Fruit fly (Drosophila melanogaster) whole organism, embryonic: ENCODE data around the gene Reck.

Experiments used
- CG15479 ChIP-seq: fragments of 200-800 bp; sonication (Bioruptor generic); optimal IDR thresholded peaks from 3 replicates; lab custom pipeline; 2019; ENCODE audit warnings: missing biosample characterization, mild to moderate bottlenecking, missing genetic modification characterization, moderate library complexity
- CG16813 ChIP-seq: fragments of 200-800 bp; sonication (Bioruptor generic); IDR thresholded peaks from 3 replicates; pipeline ENCODE4 v1.3.6; 2022; ENCODE audit warnings: missing biosample characterization, missing genetic modification characterization; ENCODE audit not compliant: partially characterized antibody
- CG2199 ChIP-seq: fragments of 200-800 bp; sonication (Bioruptor generic); IDR thresholded peaks from 3 replicates; pipeline ENCODE4 v1.3.6; 2022; ENCODE audit warnings: missing biosample characterization, missing genetic modification characterization
- CG32772 ChIP-seq: fragments of 200-800 bp; sonication (Bioruptor generic); IDR thresholded peaks from 2 replicates; pipeline ENCODE4 v1.3.6; 2022; ENCODE audit warnings: missing biosample characterization, missing genetic modification characterization
- CG34422 ChIP-seq: fragments of 200-800 bp; sonication (Bioruptor generic); IDR thresholded peaks from 3 replicates; pipeline ENCODE4 v1.3.6; 2022; ENCODE audit warnings: missing biosample characterization, missing genetic modification characterization
- CG3995 ChIP-seq: fragments of 200-800 bp; sonication (Bioruptor generic); optimal IDR thresholded peaks from 3 replicates; lab custom pipeline; 2016; ENCODE audit warnings: missing biosample characterization, missing genetic modification characterization
- CG5245 ChIP-seq: fragments of 200-800 bp; sonication (Bioruptor generic); optimal IDR thresholded peaks from 3 replicates; lab custom pipeline; 2016; ENCODE audit warnings: missing biosample characterization, missing genetic modification characterization
- CG7372 ChIP-seq: fragments of 200-800 bp; sonication (Bioruptor generic); IDR thresholded peaks from 2 replicates; pipeline ENCODE4 v1.3.6; 2022; ENCODE audit warnings: missing biosample characterization, missing genetic modification characterization
- CG7928 ChIP-seq: fragments of 200-800 bp; sonication (Bioruptor generic); optimal IDR thresholded peaks from 2 replicates; lab custom pipeline; 2017; ENCODE audit warnings: missing biosample characterization, mild to moderate bottlenecking, missing genetic modification characterization
- CG9932 ChIP-seq: fragments of 200-800 bp; sonication (Bioruptor generic); IDR thresholded peaks from 2 replicates; pipeline ENCODE4 v1.3.6; 2022; ENCODE audit warnings: missing biosample characterization, missing genetic modification characterization
- CkIIα-i1 ChIP-seq: fragments of 200-800 bp; sonication (Bioruptor generic); IDR thresholded peaks from 2 replicates; pipeline ENCODE4 v1.3.6; 2022; ENCODE audit warnings: missing biosample characterization, missing genetic modification characterization
- D ChIP-seq, 2 experiments: fragments of 200-800 bp in 1 of 2; fragments of >200 bp in 1 of 2; sonication (Bioruptor generic) in 1 of 2; optimal IDR thresholded peaks; 2 replicates in 1 of 2; 3 replicates in 1 of 2; lab custom pipeline; 2017; ENCODE audit warnings: mild to moderate bottlenecking in 1 of 2, missing biosample characterization in 1 of 2, missing genetic modification characterization in 1 of 2, missing genetic modification reagents in 1 of 2
- Dfd ChIP-seq, 2 experiments: fragments of >200 bp; optimal IDR thresholded peaks; 2 replicates each; lab custom pipeline; 2017; ENCODE audit warnings: missing biosample characterization in 2 of 2, missing genetic modification characterization in 2 of 2
- Doc2 ChIP-seq: fragments of 200-800 bp; sonication (Bioruptor generic); IDR thresholded peaks from 2 replicates; pipeline ENCODE4 v1.3.6; 2022; ENCODE audit warnings: missing biosample characterization, missing genetic modification characterization
- Eip74EF ChIP-seq, 2 experiments: fragments of 200-800 bp in 1 of 2; fragments of >200 bp in 1 of 2; sonication (Bioruptor generic) in 1 of 2; optimal IDR thresholded peaks; 2 replicates each; lab custom pipeline; 2017 to 2019; ENCODE audit warnings: missing biosample characterization in 2 of 2, missing genetic modification characterization in 2 of 2, mild to moderate bottlenecking in 1 of 2, moderate library complexity in 1 of 2
- Fer1 ChIP-seq: fragments of 200-800 bp; sonication (Bioruptor generic); optimal IDR thresholded peaks from 2 replicates; lab custom pipeline; 2017; ENCODE audit warnings: missing biosample characterization, mild to moderate bottlenecking, missing genetic modification characterization
- H2.0 ChIP-seq: fragments of 200-800 bp; sonication (Bioruptor generic); IDR thresholded peaks from 2 replicates; pipeline ENCODE4 v1.3.6; 2022; ENCODE audit warnings: missing biosample characterization, missing genetic modification characterization
- HLH4C ChIP-seq: fragments of 200-800 bp; sonication (Bioruptor generic); IDR thresholded peaks from 3 replicates; pipeline ENCODE4 v1.3.6; 2022; ENCODE audit warnings: missing biosample characterization, missing genetic modification characterization; ENCODE audit not compliant: partially characterized antibody
- Hr51 ChIP-seq, 2 experiments: fragments of 200-800 bp; sonication (Bioruptor generic); optimal IDR thresholded peaks; 2 replicates in 1 of 2; 3 replicates in 1 of 2; lab custom pipeline; 2016 to 2018; ENCODE audit warnings: missing biosample characterization in 2 of 2, missing genetic modification characterization in 2 of 2, mild to moderate bottlenecking in 1 of 2, moderate library complexity in 1 of 2
- Meics ChIP-seq: fragments of 200-800 bp; sonication (Bioruptor generic); optimal IDR thresholded peaks from 2 replicates; lab custom pipeline; 2017; ENCODE audit warnings: missing biosample characterization, mild to moderate bottlenecking, missing genetic modification characterization
- Nf-YB ChIP-seq: fragments of 200-800 bp; sonication (Bioruptor generic); optimal IDR thresholded peaks from 3 replicates; lab custom pipeline; 2019; ENCODE audit warnings: missing biosample characterization, mild to moderate bottlenecking, missing genetic modification characterization, moderate library complexity
- Nf-YC ChIP-seq: fragments of 200-800 bp; optimal IDR thresholded peaks from 3 replicates; lab custom pipeline; 2019; ENCODE audit warnings: missing biosample characterization, mild to moderate bottlenecking, missing genetic modification characterization, moderate library complexity
- Oaz ChIP-seq: fragments of 200-800 bp; sonication (Bioruptor generic); IDR thresholded peaks from 2 replicates; pipeline ENCODE4 v1.3.6; 2022; ENCODE audit warnings: missing biosample characterization, missing genetic modification characterization
- Ravus ChIP-seq: fragments of 200-800 bp; sonication (Bioruptor generic); IDR thresholded peaks from 2 replicates; pipeline ENCODE4 v1.3.6; 2022; ENCODE audit warnings: missing biosample characterization, missing genetic modification characterization
- Sin3A ChIP-seq: fragments of >200 bp; optimal IDR thresholded peaks from 2 replicates; lab custom pipeline; 2018
- Taf1 ChIP-seq: fragments of 200-800 bp; sonication (Bioruptor generic); IDR thresholded peaks from 2 replicates; pipeline ENCODE4 v1.3.6; 2022; ENCODE audit warnings: missing biosample characterization, missing genetic modification characterization
- cg ChIP-seq: fragments of 200-800 bp; sonication (Bioruptor generic); optimal IDR thresholded peaks from 3 replicates; lab custom pipeline; 2019; ENCODE audit warnings: missing biosample characterization, mild to moderate bottlenecking, missing genetic modification characterization, moderate library complexity
- crp ChIP-seq, 2 experiments: fragments of 200-800 bp; sonication (Bioruptor generic); optimal IDR thresholded peaks; 2 replicates in 1 of 2; 3 replicates in 1 of 2; lab custom pipeline; 2017; ENCODE audit warnings: missing biosample characterization in 2 of 2, missing genetic modification characterization in 2 of 2, mild to moderate bottlenecking in 1 of 2, moderate library complexity in 1 of 2
- ewg ChIP-seq: fragments of 200-800 bp; sonication (Bioruptor generic); optimal IDR thresholded peaks from 3 replicates; lab custom pipeline; 2017; ENCODE audit warnings: mild to moderate bottlenecking, missing biosample characterization, missing genetic modification reagents, missing genetic modification characterization
- gcm ChIP-seq: fragments of 200-800 bp; sonication (Bioruptor generic); optimal IDR thresholded peaks from 2 replicates; lab custom pipeline; 2019; ENCODE audit warnings: missing biosample characterization, mild to moderate bottlenecking, missing genetic modification characterization, moderate library complexity
- grau ChIP-seq: fragments of 200-800 bp; optimal IDR thresholded peaks from 3 replicates; lab custom pipeline; 2019; ENCODE audit warnings: missing biosample characterization, mild to moderate bottlenecking, missing genetic modification characterization, moderate library complexity
- gsb-n ChIP-seq: fragments of 200-800 bp; sonication (Bioruptor generic); optimal IDR thresholded peaks from 3 replicates; lab custom pipeline; 2018; ENCODE audit warnings: missing biosample characterization, mild to moderate bottlenecking, missing genetic modification characterization
- phol ChIP-seq: fragments of 200-800 bp; sonication (Bioruptor generic); optimal IDR thresholded peaks from 3 replicates; lab custom pipeline; 2018; ENCODE audit warnings: missing biosample characterization, mild to moderate bottlenecking, missing genetic modification characterization, moderate library complexity
- prd ChIP-seq, 3 experiments: fragments of >200 bp in 2 of 3; fragments of 200-800 bp in 1 of 3; sonication (Bioruptor generic) in 1 of 3; optimal IDR thresholded peaks in 2 of 3; IDR thresholded peaks in 1 of 3; 2 replicates in 2 of 3; 3 replicates in 1 of 3; pipeline versions ENCODE4 v1.3.6 to Lab custom; 2017 to 2022; ENCODE audit warnings: missing biosample characterization in 1 of 3, missing genetic modification characterization in 1 of 3
- pros ChIP-seq: fragments of 200-800 bp; sonication (Bioruptor generic); optimal IDR thresholded peaks from 3 replicates; lab custom pipeline; 2019; ENCODE audit warnings: missing biosample characterization, mild to moderate bottlenecking, missing genetic modification characterization, moderate library complexity
- scrt ChIP-seq: fragments of 200-800 bp; sonication (Bioruptor generic); optimal IDR thresholded peaks from 2 replicates; lab custom pipeline; 2018; ENCODE audit warnings: missing biosample characterization, mild to moderate bottlenecking, missing genetic modification characterization, moderate library complexity
- sens ChIP-seq: fragments of 200-800 bp; sonication (Bioruptor generic); peaks from one replicate; lab custom pipeline; 2016; ENCODE audit warnings: missing biosample characterization, missing genetic modification characterization
- seq ChIP-seq: fragments of 200-800 bp; sonication (Bioruptor generic); IDR thresholded peaks from 2 replicates; pipeline ENCODE4 v1.3.6; 2022; ENCODE audit warnings: missing biosample characterization, missing genetic modification characterization
- so ChIP-seq: fragments of 200-800 bp; sonication (Bioruptor generic); IDR thresholded peaks from 3 replicates; pipeline ENCODE4 v1.3.6; 2022; ENCODE audit warnings: missing biosample characterization, missing genetic modification characterization
- tap ChIP-seq: fragments of 200-800 bp; optimal IDR thresholded peaks from 3 replicates; lab custom pipeline; 2019; ENCODE audit warnings: missing biosample characterization, mild to moderate bottlenecking, missing genetic modification characterization, moderate library complexity
- tll ChIP-seq, 2 experiments: fragments of 200-800 bp in 1 of 2; fragments of >200 bp in 1 of 2; sonication (Bioruptor generic) in 1 of 2; optimal IDR thresholded peaks; 2 replicates each; lab custom pipeline; 2017 to 2019; ENCODE audit warnings: missing biosample characterization in 2 of 2, missing genetic modification characterization in 2 of 2, mild to moderate bottlenecking in 1 of 2, moderate library complexity in 1 of 2
- zen ChIP-seq: fragments of 200-800 bp; sonication (Bioruptor generic); optimal IDR thresholded peaks from 3 replicates; lab custom pipeline; 2018; ENCODE audit warnings: missing biosample characterization, mild to moderate bottlenecking, missing genetic modification characterization, moderate library complexity

Reck gene

DNA sequence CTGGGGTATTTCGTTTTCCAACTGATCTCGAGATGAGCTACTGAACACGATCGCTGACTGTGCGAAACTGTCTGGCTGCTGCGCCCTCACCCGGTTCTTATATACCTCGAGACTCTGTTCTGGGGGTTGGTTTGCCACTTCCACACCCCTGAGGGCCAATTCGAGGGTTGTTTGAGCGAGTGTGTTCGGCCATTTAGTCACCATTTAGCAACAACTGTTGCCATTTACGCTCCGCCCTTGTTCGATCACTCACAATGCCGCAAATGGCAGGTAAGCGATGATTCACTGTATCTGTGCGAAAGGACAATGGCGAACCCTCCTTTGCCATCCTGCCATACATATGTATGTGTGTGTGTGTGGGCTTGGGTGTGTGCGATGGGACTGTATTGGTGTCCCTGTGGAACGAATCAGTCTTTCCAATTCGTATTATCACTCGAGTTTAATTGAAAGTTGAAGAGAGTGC lies 30.0 kb upstream of the Reck start, which contains the start of gene ind:
Gene ind (minus strand): TSS at position 51 of the 463 bp plus-strand sequence.
- TF ChIP-seq cg (GFP tag; lab: Kevin White, UChicago) (peak; percentile 75), CkIIα-i1 (no peak), Sin3A (lab: Kevin White, UChicago) (no peak), prd (optimal IDR thresholded peaks at IDR 0.05; lab: Kevin White, UChicago) (no peak), prd (GFP tag; IDR thresholded peaks at IDR 0.05; lab: Robert Waterston, UW) (peak; percentile 37; the same call in 1 of the 3 replicates), CG9932 (GFP tag; lab: Robert Waterston, UW) (no peak), Doc2 (GFP tag; lab: Robert Waterston, UW) (no peak), Nf-YC (tag; lab: Kevin White, UChicago) (peak; percentile 90), ewg (GFP tag; lab: Kevin White, UChicago) (no peak), CG5245 (GFP tag; lab: Kevin White, UChicago) (no peak), gsb-n (peak; percentile 76), scrt (GFP tag; lab: Kevin White, UChicago) (peak; percentile 11), gcm (GFP tag; lab: Kevin White, UChicago) (peak; percentile 25), pros (GFP tag; lab: Kevin White, UChicago) (peak; percentile 57), Nf-YB (GFP tag; lab: Kevin White, UChicago) (peak; percentile 92), crp (GFP tag; optimal IDR thresholded peaks at IDR 0.05; lab: Kevin White, UChicago) (no peak), D (optimal IDR thresholded peaks at IDR 0.05; lab: Kevin White, UChicago) (peak; percentile 90), D (GFP tag; optimal IDR thresholded peaks at IDR 0.05; lab: Kevin White, UChicago) (peak; percentile 0), grau (tag; lab: Kevin White, UChicago) (peak; percentile 49), CG34422 (GFP tag; lab: Robert Waterston, UW) (no peak), sens (GFP tag; lab: Kevin White, UChicago) (no peak), H2.0 (GFP tag; lab: Robert Waterston, UW) (no peak), CG2199 (0 out of 3 replicates have a peak, but pooled peaks have one; percentile 15), phol (peak; percentile 50), tll (GFP tag; optimal IDR thresholded peaks at IDR 0.05; lab: Kevin White, UChicago) (peak in 1 of 2 experiments; percentile 62), Ravus (no peak), Oaz (GFP tag; lab: Robert Waterston, UW) (no peak), tap (tag; lab: Kevin White, UChicago) (peak; percentile 57), seq (GFP tag; lab: Robert Waterston, UW) (peak; percentile 77; the same call in 1 of the 2 replicates), Meics (GFP tag; lab: Kevin White, UChicago) (no peak), CG32772 (GFP tag; lab: Robert Waterston, UW) (no peak), so (no peak), zen (tag; lab: Kevin White, UChicago) (peak; percentile 10), CG15479 (GFP tag; lab: Kevin White, UChicago) (peak; percentile 82)

DNA sequence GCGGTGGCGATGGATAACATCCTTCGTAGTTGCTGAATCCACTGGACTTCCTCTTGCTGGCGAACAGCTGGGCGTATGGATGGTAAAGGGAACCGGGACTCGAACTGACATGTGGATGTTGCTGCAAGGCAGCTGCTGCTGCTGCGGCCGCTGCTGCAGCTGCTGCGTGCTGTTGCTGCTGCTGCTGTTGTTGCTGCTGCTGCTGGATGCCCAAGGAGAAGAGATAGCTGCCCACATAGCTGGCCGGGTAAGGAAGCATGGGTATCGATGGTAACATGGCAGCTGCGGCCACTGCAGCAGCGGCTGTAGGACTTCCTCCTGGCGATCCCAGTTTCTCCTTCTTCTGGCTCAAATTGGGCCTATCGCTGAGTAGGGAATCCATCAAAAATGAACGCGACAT lies 29.6 kb upstream of the Reck start:
- TF ChIP-seq Fer1 (GFP tag; lab: Kevin White, UChicago): no peak
- peak in 1 of 2 experiments; percentile 69 for TF ChIP-seq Dfd (GFP tag; optimal IDR thresholded peaks at IDR 0.05; lab: Kevin White, UChicago)

DNA sequence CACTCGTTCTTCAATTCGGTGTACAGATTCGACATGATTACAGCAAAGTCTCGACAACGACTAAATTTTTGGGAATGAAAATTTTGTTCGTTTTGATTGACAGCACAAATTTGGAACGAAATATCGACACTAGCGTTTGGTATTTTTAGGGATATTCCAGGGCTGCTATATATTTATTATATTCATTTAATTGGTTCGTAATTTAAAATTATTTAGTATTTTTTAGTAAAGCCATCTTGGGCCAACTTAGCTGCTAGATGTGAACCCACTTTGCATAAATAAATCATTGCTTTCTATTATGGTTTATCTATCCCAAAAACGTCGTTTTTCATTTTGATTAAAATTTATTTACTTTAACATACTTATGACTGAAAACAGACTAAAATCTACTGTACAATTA lies 28.6 kb upstream of the Reck start, which contains the start of gene Rpn12R:
Gene Rpn12R (minus strand): TSS at position 101 of the 400 bp plus-strand sequence.
- no peak for TF ChIP-seq CG16813 (GFP tag; lab: Robert Waterston, UW)
- no peak for TF ChIP-seq Eip74EF (GFP tag; optimal IDR thresholded peaks at IDR 0.05; lab: Kevin White, UChicago)
- no peak for TF ChIP-seq Taf1 (GFP tag; lab: Robert Waterston, UW)
- no peak for TF ChIP-seq CG7372 (GFP tag; lab: Robert Waterston, UW)
- no peak for TF ChIP-seq CG3995 (GFP tag; lab: Kevin White, UChicago)
- TF ChIP-seq Hr51 (GFP tag; optimal IDR thresholded peaks at IDR 0.05; lab: Kevin White, UChicago): no peak
- TF ChIP-seq HLH4C (GFP tag; lab: Robert Waterston, UW): no peak
- TF ChIP-seq CG7928 (GFP tag; lab: Kevin White, UChicago): no peak
